Worm (Caenorhabditis elegans) whole organism, L1 larva: Measurements from ENCODE around the gene ZK897.10.
A peak's percentile ranks its signal among the peaks of the same experiment; 100 is the strongest.

Source experiments
- Y116A8C.19 ChIP-seq: sonication (generic microtip); optimal IDR thresholded peaks from 2 replicates; lab custom pipeline; 2016; ENCODE audit warnings: missing compliant biosample characterization, missing genetic modification characterization, borderline replicate concordance
- alr-1 ChIP-seq: fragments of 200-800 bp; sonication (Bioruptor generic); optimal IDR thresholded peaks from 2 replicates; lab custom pipeline; 2018; ENCODE audit warnings: borderline replicate concordance, mild to moderate bottlenecking, missing genetic modification characterization, missing compliant biosample characterization
- aly-2 ChIP-seq: fragments of 150-350 bp; optimal IDR thresholded peaks from 2 replicates; lab custom pipeline; 2014; ENCODE audit warnings: missing biosample characterization, missing genetic modification characterization
- blmp-1 ChIP-seq: fragments of 150-350 bp; optimal IDR thresholded peaks from 2 replicates; lab custom pipeline; 2014; ENCODE audit warnings: missing biosample characterization, missing genetic modification characterization
- ceh-8 ChIP-seq: fragments of 200-800 bp; sonication (Bioruptor generic); optimal IDR thresholded peaks from 2 replicates; lab custom pipeline; 2018; ENCODE audit warnings: mild to moderate bottlenecking, missing genetic modification characterization, moderate library complexity, missing compliant biosample characterization
- ceh-88 ChIP-seq: fragments of 200-800 bp; sonication (Bioruptor generic); IDR thresholded peaks from 2 replicates; pipeline ENCODE4 v1.3.6; 2022; ENCODE audit warnings: missing genetic modification characterization, missing compliant biosample characterization
- dpl-1 ChIP-seq, 3 experiments: fragments of 150-350 bp in 2 of 3; sonication (generic microtip) in 1 of 3; optimal IDR thresholded peaks; 2 replicates each; lab custom pipeline; 2014 to 2017; ENCODE audit warnings: missing biosample characterization in 3 of 3, missing genetic modification characterization in 3 of 3, missing genetic modification reagents in 3 of 3
- efl-1 ChIP-seq, 4 experiments: fragments of 150-350 bp; optimal IDR thresholded peaks in 3 of 4; peaks in 1 of 4; 1 replicate in 1 of 4; 2 replicates in 3 of 4; lab custom pipeline; 2014; ENCODE audit warnings: missing biosample characterization in 2 of 4, missing genetic modification characterization in 2 of 4, missing genetic modification reagents in 2 of 4
- efl-3 ChIP-seq: fragments of 200-800 bp; sonication (Bioruptor generic); optimal IDR thresholded peaks from 2 replicates; lab custom pipeline; 2018; ENCODE audit warnings: mild to moderate bottlenecking, missing genetic modification characterization, missing compliant biosample characterization
- egl-27 ChIP-seq, 2 experiments: fragments of 150-350 bp in 1 of 2; sonication (generic microtip); optimal IDR thresholded peaks; 3 replicates each; lab custom pipeline; 2017 to 2018; ENCODE audit warnings: missing biosample characterization in 2 of 2, missing genetic modification characterization in 2 of 2, missing genetic modification reagents in 2 of 2
- elt-2 ChIP-seq: sonication (generic microtip); optimal IDR thresholded peaks from 2 replicates; lab custom pipeline; 2016; ENCODE audit warnings: missing genetic modification characterization, mild to moderate bottlenecking, inconsistent platforms, missing compliant biosample characterization, missing genetic modification reagents
- elt-3 ChIP-seq, 6 experiments: fragments of 150-350 bp in 1 of 6; sonication (generic microtip); optimal IDR thresholded peaks; 2 replicates each; lab custom pipeline; 2017 to 2018; ENCODE audit warnings: missing biosample characterization in 6 of 6, missing genetic modification characterization in 6 of 6, inconsistent platforms in 1 of 6
- fkh-4 ChIP-seq: sonication (generic microtip); optimal IDR thresholded peaks from 2 replicates; lab custom pipeline; 2016; ENCODE audit warnings: missing compliant biosample characterization, missing genetic modification characterization, borderline replicate concordance
- fos-1 ChIP-seq: fragments of 150-350 bp; optimal IDR thresholded peaks from 2 replicates; lab custom pipeline; 2014; ENCODE audit warnings: missing biosample characterization, missing genetic modification characterization
- hlh-4 ChIP-seq: sonication (generic microtip); optimal IDR thresholded peaks from 2 replicates; lab custom pipeline; 2016; ENCODE audit warnings: mild to moderate bottlenecking, missing genetic modification characterization, missing compliant biosample characterization
- hpl-2 ChIP-seq: fragments of 150-350 bp; optimal IDR thresholded peaks from 2 replicates; lab custom pipeline; 2014; ENCODE audit warnings: missing biosample characterization, missing genetic modification reagents, missing genetic modification characterization
- jun-1 ChIP-seq: fragments of 150-350 bp; optimal IDR thresholded peaks from 2 replicates; lab custom pipeline; 2014; ENCODE audit warnings: missing biosample characterization, missing genetic modification reagents, missing genetic modification characterization
- lin-13 ChIP-seq: fragments of 150-350 bp; optimal IDR thresholded peaks from 2 replicates; lab custom pipeline; 2014; ENCODE audit warnings: missing biosample characterization, missing genetic modification reagents, missing genetic modification characterization
- lin-14 ChIP-seq: fragments of 200-800 bp; sonication (Bioruptor generic); optimal IDR thresholded peaks from 2 replicates; lab custom pipeline; 2018; ENCODE audit warnings: mild to moderate bottlenecking, missing genetic modification characterization, moderate library complexity, missing compliant biosample characterization
- lin-35 ChIP-seq, 2 experiments: fragments of 150-350 bp; optimal IDR thresholded peaks; 2 replicates each; lab custom pipeline; 2014; ENCODE audit warnings: missing biosample characterization in 2 of 2, missing genetic modification characterization in 2 of 2, missing genetic modification reagents in 2 of 2
- lin-39 ChIP-seq: fragments of 150-350 bp; optimal IDR thresholded peaks from 2 replicates; lab custom pipeline; 2014; ENCODE audit warnings: missing biosample characterization, missing genetic modification reagents, missing genetic modification characterization
- lir-3 ChIP-seq: sonication (generic microtip); optimal IDR thresholded peaks from 2 replicates; lab custom pipeline; 2016; ENCODE audit warnings: mild to moderate bottlenecking, missing genetic modification characterization, moderate library complexity, missing compliant biosample characterization; ENCODE audit not compliant: poor library complexity
- mab-9 ChIP-seq: fragments of 200-800 bp; sonication (Bioruptor generic); IDR thresholded peaks from 2 replicates; pipeline ENCODE4 v1.3.6; 2022; ENCODE audit warnings: missing genetic modification reagents, missing genetic modification characterization, missing compliant biosample characterization
- mdl-1 ChIP-seq, 2 experiments: fragments of 150-350 bp; optimal IDR thresholded peaks; 2 replicates each; lab custom pipeline; 2014 to 2017; ENCODE audit warnings: missing biosample characterization in 2 of 2, missing genetic modification characterization in 2 of 2, inconsistent platforms in 1 of 2
- mep-1 ChIP-seq: fragments of 150-350 bp; optimal IDR thresholded peaks from 2 replicates; lab custom pipeline; 2014; ENCODE audit warnings: missing biosample characterization, missing genetic modification characterization
- nhr-11 ChIP-seq: fragments of 150-350 bp; optimal IDR thresholded peaks from 2 replicates; lab custom pipeline; 2014; ENCODE audit warnings: missing biosample characterization, missing genetic modification characterization
- nhr-12 ChIP-seq: sonication (generic microtip); optimal IDR thresholded peaks from 2 replicates; lab custom pipeline; 2017; ENCODE audit warnings: missing biosample characterization, missing genetic modification characterization
- nhr-19 ChIP-seq: fragments of 200-800 bp; sonication (Bioruptor generic); conservative IDR thresholded peaks from 2 replicates; pipeline ENCODE4 v1.3.6; 2022; ENCODE audit warnings: missing genetic modification characterization, missing compliant biosample characterization
- nhr-237 ChIP-seq: fragments of 150-350 bp; optimal IDR thresholded peaks from 2 replicates; lab custom pipeline; 2014; ENCODE audit warnings: missing biosample characterization, missing genetic modification characterization
- nhr-28 ChIP-seq: fragments of 150-350 bp; optimal IDR thresholded peaks from 2 replicates; lab custom pipeline; 2014; ENCODE audit warnings: missing biosample characterization, missing genetic modification characterization
- nhr-47 ChIP-seq: sonication (generic microtip); optimal IDR thresholded peaks from 2 replicates; lab custom pipeline; 2016; ENCODE audit warnings: mild to moderate bottlenecking, missing genetic modification characterization, moderate library complexity, missing compliant biosample characterization
- nhr-71 ChIP-seq: sonication (generic microtip); optimal IDR thresholded peaks from 2 replicates; lab custom pipeline; 2016; ENCODE audit warnings: mild to moderate bottlenecking, missing genetic modification characterization, moderate library complexity, missing compliant biosample characterization
- nhr-77 ChIP-seq: fragments of 150-350 bp; optimal IDR thresholded peaks from 2 replicates; lab custom pipeline; 2014; ENCODE audit warnings: missing biosample characterization, missing genetic modification characterization
- pag-3 ChIP-seq: sonication (generic microtip); optimal IDR thresholded peaks from 2 replicates; lab custom pipeline; 2017; ENCODE audit warnings: missing genetic modification characterization, mild to moderate bottlenecking, missing compliant biosample characterization, antibody characterized with exemption, borderline replicate concordance; ENCODE audit not compliant: insufficient read depth
- pax-3 ChIP-seq: fragments of 200-800 bp; sonication (Bioruptor generic); optimal IDR thresholded peaks from 2 replicates; lab custom pipeline; 2018; ENCODE audit warnings: mild to moderate bottlenecking, missing genetic modification characterization, moderate library complexity, missing compliant biosample characterization
- snpc-4 ChIP-seq: fragments of 150-350 bp; optimal IDR thresholded peaks from 2 replicates; lab custom pipeline; 2014; ENCODE audit warnings: missing biosample characterization, missing genetic modification characterization
- sox-4 ChIP-seq: sonication (generic microtip); optimal IDR thresholded peaks from 2 replicates; lab custom pipeline; 2016; ENCODE audit warnings: missing genetic modification characterization, missing compliant biosample characterization
- sptf-1 ChIP-seq: fragments of 150-350 bp; optimal IDR thresholded peaks from 2 replicates; lab custom pipeline; 2014; ENCODE audit warnings: missing biosample characterization, missing genetic modification characterization
- sup-37 ChIP-seq: fragments of 200-800 bp; sonication (Bioruptor generic); optimal IDR thresholded peaks from 2 replicates; lab custom pipeline; 2018; ENCODE audit warnings: mild to moderate bottlenecking, missing genetic modification characterization, missing compliant biosample characterization
- swsn-7 ChIP-seq: sonication (generic microtip); optimal IDR thresholded peaks from 2 replicates; lab custom pipeline; 2016; ENCODE audit warnings: missing genetic modification characterization, missing compliant biosample characterization
- tbx-2 ChIP-seq: sonication (generic microtip); optimal IDR thresholded peaks from 2 replicates; lab custom pipeline; 2016; ENCODE audit warnings: missing genetic modification characterization, missing compliant biosample characterization
- unc-130 ChIP-seq: fragments of 150-350 bp; optimal IDR thresholded peaks from 2 replicates; lab custom pipeline; 2017; ENCODE audit warnings: missing biosample characterization, missing genetic modification characterization, inconsistent platforms
- unc-30 ChIP-seq: sonication (generic microtip); optimal IDR thresholded peaks from 2 replicates; lab custom pipeline; 2017; ENCODE audit warnings: missing biosample characterization, missing genetic modification characterization
- unc-62 ChIP-seq: fragments of 150-350 bp; optimal IDR thresholded peaks from 2 replicates; lab custom pipeline; 2014; ENCODE audit warnings: missing biosample characterization, missing genetic modification reagents, missing genetic modification characterization
- vab-15 ChIP-seq: sonication (generic microtip); optimal IDR thresholded peaks from 2 replicates; lab custom pipeline; 2017; ENCODE audit warnings: missing genotype, mild to moderate bottlenecking, missing genetic modification characterization, missing compliant biosample characterization
- xbp-1 ChIP-seq: sonication (generic microtip); optimal IDR thresholded peaks from 2 replicates; lab custom pipeline; 2016; ENCODE audit warnings: missing genetic modification characterization, missing compliant biosample characterization
- zag-1 ChIP-seq: fragments of 150-350 bp; optimal IDR thresholded peaks from 2 replicates; lab custom pipeline; 2014; ENCODE audit warnings: missing biosample characterization, missing genetic modification characterization
- ztf-11 ChIP-seq, 2 experiments: sonication (generic microtip); optimal IDR thresholded peaks; 2 replicates each; lab custom pipeline; 2016 to 2017; ENCODE audit warnings: missing genetic modification characterization in 2 of 2, missing biosample characterization in 1 of 2, missing compliant biosample characterization in 1 of 2
- ztf-4 ChIP-seq: fragments of 150-350 bp; optimal IDR thresholded peaks from 2 replicates; lab custom pipeline; 2014; ENCODE audit warnings: missing biosample characterization, missing genetic modification characterization

The ZK897.10 gene

DNA sequence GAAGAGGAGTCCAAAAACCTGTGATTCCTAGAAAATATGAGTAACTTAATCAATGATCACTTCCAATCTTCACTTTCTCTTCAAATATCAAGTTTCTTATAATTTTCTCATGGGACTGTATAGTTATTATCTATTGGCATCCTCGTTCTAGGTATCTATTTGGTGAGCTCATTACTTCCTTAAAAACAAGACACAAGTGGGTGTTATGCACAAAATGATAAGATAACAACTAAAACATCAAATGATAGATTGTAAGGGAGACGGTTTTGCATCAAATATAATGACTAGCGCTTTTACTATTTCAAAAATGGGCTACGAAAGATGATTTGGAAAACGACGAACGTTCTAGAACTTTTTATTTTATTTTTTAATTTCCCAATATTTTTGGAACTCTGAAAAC lies at the start of gene ZK897.10:
TSS of gene ZK897.10 (plus strand) at position 285 of the 400 bp plus-strand sequence.
- TF ChIP-seq elt-2 (tag; lab: Kevin White, UChicago), result peak; percentile 53
- TF ChIP-seq sptf-1, result no peak
- peak; percentile 34 for TF ChIP-seq jun-1 (tag; lab: Kevin White, UChicago)
- TF ChIP-seq, all 84 proteins: peak for 2

DNA sequence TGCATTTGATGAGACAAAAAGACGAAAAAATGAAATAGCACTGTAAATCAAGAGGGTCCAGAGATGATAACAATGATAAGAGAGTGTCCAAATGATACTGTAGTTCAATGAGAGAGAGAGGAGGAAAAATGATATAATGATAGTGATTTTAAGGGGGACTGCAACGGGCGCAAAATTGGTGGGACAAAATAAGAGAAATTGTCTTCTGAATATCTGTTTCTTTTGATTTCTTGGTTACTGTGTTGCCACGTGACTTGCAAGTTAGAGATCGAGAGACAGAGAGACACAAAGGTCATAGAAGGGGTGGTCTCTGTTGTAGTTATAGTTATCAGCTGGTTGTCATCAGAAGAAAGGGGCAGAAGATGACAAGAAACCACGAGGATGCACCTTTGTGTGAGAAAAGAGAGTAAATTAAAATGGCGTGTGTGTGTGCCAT lies 49.2 kb upstream of the ZK897.10 start:
- TF ChIP-seq aly-2 (tag; lab: Kevin White, UChicago) (no peak), unc-130 (peak; percentile 47), lin-35 (GFP tag; optimal IDR thresholded peaks at IDR 0.05; lab: Kevin White, UChicago) (peak in 1 of 2 experiments; percentile 81), lin-14 (GFP tag; lab: Kevin White, UChicago) (peak; percentile 81), elt-2 (tag; lab: Kevin White, UChicago) (peak; percentile 61), sox-4 (no peak), nhr-47 (peak; percentile 56), elt-3 (tag; optimal IDR thresholded peaks at IDR 0.05; lab: Kevin White, UChicago) (peak in 5 of 6 experiments; percentile 75 to 97 (median 96)), swsn-7 (no peak), ztf-11 (tag; optimal IDR thresholded peaks at IDR 0.05; lab: Kevin White, UChicago) (no peak), unc-62 (GFP tag; lab: Kevin White, UChicago) (no peak), nhr-12 (no peak), lir-3 (peak; percentile 41), alr-1 (tag; lab: Kevin White, UChicago) (no peak), pax-3 (no peak), lin-13 (GFP tag; lab: Kevin White, UChicago) (no peak), sup-37 (GFP tag; lab: Kevin White, UChicago) (no peak), nhr-77 (no peak), egl-27 (tag; optimal IDR thresholded peaks at IDR 0.05; lab: Kevin White, UChicago) (peak in 1 of 2 experiments; percentile 2), efl-1 (optimal IDR thresholded peaks at IDR 0.05; lab: Kevin White, UChicago) (peak; percentile 8 to 26), efl-1 (GFP tag; optimal IDR thresholded peaks at IDR 0.05 in 1 of 2; lab: Kevin White, UChicago) (peak; percentile 13 to 93), ceh-8 (no peak), lin-39 (tag; lab: Kevin White, UChicago) (no peak), snpc-4 (no peak), fkh-4 (tag; lab: Kevin White, UChicago) (no peak), nhr-28 (tag; lab: Kevin White, UChicago) (no peak), hlh-4 (no peak), pag-3 (no peak), vab-15 (tag; lab: Kevin White, UChicago) (peak; percentile 76), jun-1 (tag; lab: Kevin White, UChicago) (peak; percentile 58), mab-9 (GFP tag; lab: Robert Waterston, UW) (no peak), unc-30 (tag; lab: Kevin White, UChicago) (no peak), tbx-2 (peak; percentile 79), dpl-1 (GFP tag; optimal IDR thresholded peaks at IDR 0.05; lab: Kevin White, UChicago) (peak in 1 of 3 experiments; percentile 41), sptf-1 (no peak), nhr-71 (peak; percentile 88), hpl-2 (GFP tag; lab: Kevin White, UChicago) (no peak), ceh-88 (GFP tag; lab: Robert Waterston, UW) (no peak), xbp-1 (tag; lab: Kevin White, UChicago) (no peak), nhr-19 (peak; percentile 63), efl-3 (GFP tag; lab: Kevin White, UChicago) (no peak), ztf-4 (tag; lab: Kevin White, UChicago) (no peak), nhr-11 (tag; lab: Kevin White, UChicago) (no peak), fos-1 (tag; lab: Kevin White, UChicago) (no peak), blmp-1 (tag; lab: Kevin White, UChicago) (peak; percentile 80), Y116A8C.19 (tag; lab: Kevin White, UChicago) (no peak), zag-1 (no peak), mep-1 (peak; percentile 25), nhr-237 (tag; lab: Kevin White, UChicago) (no peak), mdl-1 (tag; optimal IDR thresholded peaks at IDR 0.05; lab: Kevin White, UChicago) (peak in 1 of 2 experiments; percentile 91)
